Worm (Caenorhabditis elegans) whole organism, midembryonic: ENCODE results near the gene F53B2.5.

ENCODE experiments used
- flt-1 ChIP-seq: fragments of 200-800 bp; sonication (Bioruptor generic); IDR thresholded peaks from 2 replicates; pipeline ENCODE4 v1.3.6; 2022; ENCODE audit warnings: missing genetic modification characterization, missing compliant biosample characterization
- klf-2 ChIP-seq: fragments of 200-800 bp; sonication (Bioruptor generic); conservative IDR thresholded peaks from 2 replicates; pipeline ENCODE4 v1.3.6; 2022; ENCODE audit warnings: missing genetic modification reagents, missing genetic modification characterization, missing compliant biosample characterization
- med-1 ChIP-seq: sonication (generic microtip); optimal IDR thresholded peaks from 2 replicates; lab custom pipeline; 2017; ENCODE audit warnings: missing genetic modification characterization, mild to moderate bottlenecking, missing compliant biosample characterization, antibody characterized with exemption, missing genetic modification reagents; ENCODE audit not compliant: insufficient read depth
- ref-1 ChIP-seq: fragments of 200-800 bp; sonication (Bioruptor generic); conservative IDR thresholded peaks from 2 replicates; pipeline ENCODE4 v1.3.6; 2022; ENCODE audit warnings: missing genetic modification reagents, missing genetic modification characterization, missing compliant biosample characterization
- tab-1 ChIP-seq: fragments of 200-800 bp; sonication (Bioruptor generic); IDR thresholded peaks from 2 replicates; pipeline ENCODE4 v1.3.6; 2022; ENCODE audit warnings: missing genetic modification characterization, missing compliant biosample characterization
- ztf-23 ChIP-seq: fragments of 200-800 bp; sonication (Bioruptor generic); IDR thresholded peaks from 2 replicates; pipeline ENCODE4 v1.3.6; 2022; ENCODE audit warnings: missing genetic modification reagents, missing genetic modification characterization, missing compliant biosample characterization

- TF ChIP-seq med-1 (GFP tag; lab: Kevin White, UChicago) (no peak), ztf-23 (GFP tag; lab: Robert Waterston, UW) (no peak), klf-2 (GFP tag; lab: Robert Waterston, UW) (no peak), ref-1 (GFP tag; lab: Robert Waterston, UW) (no peak), flt-1 (no peak), tab-1 (no peak)
Observed at ce11 chrIV:12531047-12531446, at the start of gene F53B2.5.
